Fruit fly (Drosophila melanogaster) whole organism, wandering third instar larva: Measurements from ENCODE around the gene edin.

Source experiments
- CG32264 ChIP-seq: fragments of 200-800 bp; sonication (Bioruptor generic); optimal IDR thresholded peaks from 2 replicates; lab custom pipeline; 2016; ENCODE audit warnings: missing biosample characterization, missing genetic modification characterization
- Dfd ChIP-seq: fragments of >200 bp; optimal IDR thresholded peaks from 2 replicates; lab custom pipeline; 2017; ENCODE audit warnings: missing biosample characterization, missing genetic modification characterization
- Hnf4 ChIP-seq: fragments of 200-800 bp; sonication (Bioruptor generic); optimal IDR thresholded peaks from 2 replicates; lab custom pipeline; 2016; ENCODE audit warnings: missing biosample characterization, mild to moderate bottlenecking, missing genetic modification characterization
- Jra ChIP-seq: sonication (Bioruptor generic); optimal IDR thresholded peaks from 2 replicates; lab custom pipeline; 2016; ENCODE audit warnings: missing biosample characterization, missing genetic modification characterization
- Mio ChIP-seq: sonication (Bioruptor generic); optimal IDR thresholded peaks from 2 replicates; lab custom pipeline; 2016; ENCODE audit warnings: missing biosample characterization, missing genetic modification characterization
- Myc ChIP-seq: fragments of >200 bp; optimal IDR thresholded peaks from 2 replicates; lab custom pipeline; 2017
- Rel ChIP-seq, 2 experiments: fragments of 200-800 bp; sonication (Bioruptor generic) in 1 of 2; optimal IDR thresholded peaks; 2 replicates in 1 of 2; 3 replicates in 1 of 2; lab custom pipeline; 2016 to 2019; ENCODE audit warnings: mild to moderate bottlenecking in 2 of 2, missing biosample characterization in 2 of 2, missing genetic modification characterization in 2 of 2, moderate library complexity in 1 of 2
- br ChIP-seq: fragments of 200-800 bp; sonication (Bioruptor generic); optimal IDR thresholded peaks from 2 replicates; lab custom pipeline; 2016; ENCODE audit warnings: missing biosample characterization, missing genetic modification characterization
- fru ChIP-seq: fragments of 200-800 bp; sonication (Bioruptor generic); optimal IDR thresholded peaks from 3 replicates; lab custom pipeline; 2016; ENCODE audit warnings: missing biosample characterization, mild to moderate bottlenecking, missing genetic modification characterization
- h ChIP-seq: fragments of 200-800 bp; sonication (Bioruptor generic); optimal IDR thresholded peaks from 3 replicates; lab custom pipeline; 2016; ENCODE audit warnings: missing biosample characterization, mild to moderate bottlenecking, missing genetic modification characterization
- pan ChIP-seq: fragments of >200 bp; optimal IDR thresholded peaks from 2 replicates; lab custom pipeline; 2017
- psq ChIP-seq: fragments of 200-800 bp; sonication (Bioruptor generic); optimal IDR thresholded peaks from 3 replicates; lab custom pipeline; 2017; ENCODE audit warnings: missing biosample characterization, mild to moderate bottlenecking, missing genetic modification characterization, moderate library complexity
- sv ChIP-seq: fragments of 200-800 bp; sonication (Bioruptor generic); optimal IDR thresholded peaks from 3 replicates; lab custom pipeline; 2016; ENCODE audit warnings: missing biosample characterization, missing genetic modification characterization
- woc ChIP-seq: sonication (Bioruptor generic); optimal IDR thresholded peaks from 2 replicates; lab custom pipeline; 2016; ENCODE audit warnings: missing biosample characterization, mild to moderate bottlenecking, missing genetic modification characterization

- TF ChIP-seq br (GFP tag; lab: Kevin White, UChicago) (no peak), pan (lab: Kevin White, UChicago) (no peak), psq (no peak), Rel (GFP tag; optimal IDR thresholded peaks at IDR 0.05; lab: Kevin White, UChicago) (no peak), Rel (tag; optimal IDR thresholded peaks at IDR 0.05; lab: Kevin White, UChicago) (no peak), Dfd (no peak), h (GFP tag; lab: Kevin White, UChicago) (no peak), Mio (GFP tag; lab: Kevin White, UChicago) (no peak), Hnf4 (GFP tag; lab: Kevin White, UChicago) (no peak), Jra (GFP tag; lab: Kevin White, UChicago) (no peak), woc (no peak), sv (no peak), Myc (lab: Kevin White, UChicago) (no peak), fru (GFP tag; lab: Kevin White, UChicago) (no peak), CG32264 (GFP tag; lab: Kevin White, UChicago) (no peak)
Measured at dm6 chr3L:17532197-17532596, 37.5 kb downstream of the edin start.
